Fruit fly (Drosophila melanogaster): ENCODE data around the gene Iru.

Iru gene

dm6 chr3R:8992928-8993579 lies 13.2 kb upstream of the Iru start, which contains the start of gene CG11975 (continued):
- TF ChIP-seq topi (GFP tag; optimal IDR thresholded peaks at IDR 0.05) (peak; percentile 80), Sox102F (GFP tag; optimal IDR thresholded peaks at IDR 0.05) (no peak), CG16779 (tag; optimal IDR thresholded peaks at IDR 0.05) (no peak), CG34406 (GFP tag; optimal IDR thresholded peaks at IDR 0.05) (peak; percentile 61), fd85E (GFP tag; optimal IDR thresholded peaks at IDR 0.05) (peak; percentile 22), CG8119 (GFP tag; IDR thresholded peaks at IDR 0.05) (no peak), Eip93F (GFP tag; optimal IDR thresholded peaks at IDR 0.05) (no peak), acj6 (GFP tag; optimal IDR thresholded peaks at IDR 0.05) (no peak), Ets96B (tag; optimal IDR thresholded peaks at IDR 0.05) (peak; percentile 54)

dm6 chr3R:8997397-8997796 lies 8.9 kb upstream of the Iru start, which contains the start of gene CG11977:
CG11977 (plus strand) TSS chr3R:8997697.
- TF ChIP-seq Blimp-1 (GFP tag; optimal IDR thresholded peaks at IDR 0.05) (no peak), Hr4 (GFP tag; optimal IDR thresholded peaks at IDR 0.05) (no peak), spab (GFP tag; optimal IDR thresholded peaks at IDR 0.05) (no peak), esn (GFP tag; optimal IDR thresholded peaks at IDR 0.05) (no peak), CG7368 (GFP tag; optimal IDR thresholded peaks at IDR 0.05) (no peak), Eip93F (GFP tag; optimal IDR thresholded peaks at IDR 0.05) (no peak), Smox (GFP tag; optimal IDR thresholded peaks at IDR 0.05) (no peak), salr (GFP tag; optimal IDR thresholded peaks at IDR 0.05) (no peak), Ets96B (tag; optimal IDR thresholded peaks at IDR 0.05) (no peak), CG3919 (GFP tag; optimal IDR thresholded peaks at IDR 0.05) (no peak), CG6163 (GFP tag; IDR thresholded peaks at IDR 0.05) (no peak)

- TF ChIP-seq achi (GFP tag; optimal IDR thresholded peaks at IDR 0.05) (no peak), svp (GFP tag) (peak; percentile 98), Hr4 (GFP tag; optimal IDR thresholded peaks at IDR 0.05) (no peak)
These were observed 8.0 kb upstream of the Iru start for dm6 chr3R:8998243-8998642.

dm6 chr3R:9001720-9002240 lies 4.5 kb upstream of the Iru start:
- no peak for TF ChIP-seq CG8632 (GFP tag; optimal IDR thresholded peaks at IDR 0.05)
- TF ChIP-seq CG7368 (GFP tag; optimal IDR thresholded peaks at IDR 0.05), result no peak
- TF ChIP-seq Gug (GFP tag; IDR thresholded peaks at IDR 0.05), result no peak

- TF ChIP-seq topi (GFP tag; optimal IDR thresholded peaks at IDR 0.05) (peak; percentile 1), Eip78C (GFP tag) (peak; percentile 6), fkh (GFP tag; optimal IDR thresholded peaks at IDR 0.05) (peak; percentile 19), lz (GFP tag; optimal IDR thresholded peaks at IDR 0.05) (no peak)
These were observed 3.7 kb upstream of the Iru start for dm6 chr3R:9002542-9002941.

dm6 chr3R:9003600-9004223 lies 2.5 kb upstream of the Iru start, which contains the start of the genes CG31100 and CG11980:
CG31100 (minus strand) TSS chr3R:9003650.
CG11980 (plus strand) TSS chr3R:9004017.
- TF ChIP-seq esn (GFP tag; optimal IDR thresholded peaks at IDR 0.05) (peak; percentile 33), CG10631 (GFP tag; optimal IDR thresholded peaks at IDR 0.05) (no peak), fkh (GFP tag; optimal IDR thresholded peaks at IDR 0.05) (peak; percentile 32)

- TF ChIP-seq Eip78C (GFP tag), result no peak
- TF ChIP-seq achi (GFP tag; optimal IDR thresholded peaks at IDR 0.05), result no peak
- no peak for TF ChIP-seq CG4318 (GFP tag; optimal IDR thresholded peaks at IDR 0.05)
- no peak for TF ChIP-seq salr (GFP tag; optimal IDR thresholded peaks at IDR 0.05)
- no peak for TF ChIP-seq Hr4 (GFP tag; optimal IDR thresholded peaks at IDR 0.05)
These were observed 1.0 kb downstream of the Iru start for dm6 chr3R:9007258-9007657.
